Fruit fly (Drosophila melanogaster) whole organism, embryonic: ENCODE measurements around the gene Dlc90F.

ENCODE experiments used
- Asciz ChIP-seq: fragments of 200-800 bp; sonication (Bioruptor generic); optimal IDR thresholded peaks from 2 replicates; lab custom pipeline; 2017; ENCODE audit warnings: missing biosample characterization, mild to moderate bottlenecking, missing genetic modification characterization, missing genetic modification reagents
- CG10959 ChIP-seq: fragments of 200-800 bp; sonication (Bioruptor generic); IDR thresholded peaks from 2 replicates; pipeline ENCODE4 v1.3.6; 2022; ENCODE audit warnings: missing biosample characterization, missing genetic modification characterization
- CG10979 ChIP-seq: fragments of 200-800 bp; sonication (Bioruptor generic); optimal IDR thresholded peaks from 2 replicates; lab custom pipeline; 2018; ENCODE audit warnings: missing biosample characterization, mild to moderate bottlenecking, missing genetic modification characterization, moderate library complexity
- CG11504 ChIP-seq: fragments of 200-800 bp; sonication (Bioruptor generic); optimal IDR thresholded peaks from 3 replicates; lab custom pipeline; 2019; ENCODE audit warnings: missing biosample characterization, mild to moderate bottlenecking, missing genetic modification characterization, moderate library complexity
- CG11695 ChIP-seq: fragments of 200-800 bp; sonication (Bioruptor generic); IDR thresholded peaks from 3 replicates; pipeline ENCODE4 v1.3.6; 2022; ENCODE audit warnings: missing biosample characterization, missing genetic modification characterization
- CG12769 ChIP-seq: fragments of 200-800 bp; sonication (Bioruptor generic); optimal IDR thresholded peaks from 2 replicates; lab custom pipeline; 2019; ENCODE audit warnings: missing biosample characterization, mild to moderate bottlenecking, missing genetic modification characterization, moderate library complexity
- CG13624 ChIP-seq: fragments of 200-800 bp; sonication (Bioruptor generic); optimal IDR thresholded peaks from 2 replicates; lab custom pipeline; 2016; ENCODE audit warnings: missing biosample characterization, missing genetic modification characterization
- CG14014 ChIP-seq: fragments of 200-800 bp; sonication (Bioruptor generic); IDR thresholded peaks from 2 replicates; pipeline ENCODE4 v1.3.6; 2022; ENCODE audit warnings: missing biosample characterization, missing genetic modification characterization
- CG14710 ChIP-seq: fragments of 200-800 bp; sonication (Bioruptor generic); optimal IDR thresholded peaks from 3 replicates; lab custom pipeline; 2019; ENCODE audit warnings: missing biosample characterization, mild to moderate bottlenecking, missing genetic modification characterization, moderate library complexity
- CG15269 ChIP-seq: fragments of 200-800 bp; sonication (Bioruptor generic); optimal IDR thresholded peaks from 2 replicates; lab custom pipeline; 2018; ENCODE audit warnings: missing biosample characterization, mild to moderate bottlenecking, missing genetic modification characterization, moderate library complexity
- CG17385 ChIP-seq: fragments of 200-800 bp; sonication (Bioruptor generic); optimal IDR thresholded peaks from 3 replicates; lab custom pipeline; 2018; ENCODE audit warnings: missing biosample characterization, mild to moderate bottlenecking, missing genetic modification characterization
- CG31388 ChIP-seq: fragments of 200-800 bp; sonication (Bioruptor generic); optimal IDR thresholded peaks from 2 replicates; lab custom pipeline; 2016; ENCODE audit warnings: missing biosample characterization, missing genetic modification characterization
- CG32532 ChIP-seq: fragments of 200-800 bp; sonication (Bioruptor generic); IDR thresholded peaks from 2 replicates; pipeline ENCODE4 v1.3.6; 2022; ENCODE audit warnings: missing biosample characterization, missing genetic modification characterization
- CG34376 ChIP-seq: fragments of 200-800 bp; sonication (Bioruptor generic); optimal IDR thresholded peaks from 2 replicates; lab custom pipeline; 2018; ENCODE audit warnings: missing biosample characterization, mild to moderate bottlenecking, missing genetic modification characterization
- CG34422 ChIP-seq: fragments of 200-800 bp; sonication (Bioruptor generic); IDR thresholded peaks from 3 replicates; pipeline ENCODE4 v1.3.6; 2022; ENCODE audit warnings: missing biosample characterization, missing genetic modification characterization
- CG3726 ChIP-seq: fragments of 200-800 bp; sonication (Bioruptor generic); IDR thresholded peaks from 3 replicates; pipeline ENCODE4, ENCODE4 v1.3.6; 2022; ENCODE audit warnings: missing biosample characterization, missing genetic modification characterization
- CG4282 ChIP-seq: fragments of 200-800 bp; sonication (Bioruptor generic); optimal IDR thresholded peaks from 2 replicates; lab custom pipeline; 2016; ENCODE audit warnings: missing biosample characterization, missing genetic modification characterization
- CG4617 ChIP-seq: fragments of 200-800 bp; sonication (Bioruptor generic); optimal IDR thresholded peaks from 3 replicates; lab custom pipeline; 2016; ENCODE audit warnings: missing biosample characterization, missing genetic modification characterization, borderline replicate concordance
- CG7372 ChIP-seq: fragments of 200-800 bp; sonication (Bioruptor generic); IDR thresholded peaks from 2 replicates; pipeline ENCODE4 v1.3.6; 2022; ENCODE audit warnings: missing biosample characterization, missing genetic modification characterization
- CG7928 ChIP-seq: fragments of 200-800 bp; sonication (Bioruptor generic); optimal IDR thresholded peaks from 2 replicates; lab custom pipeline; 2017; ENCODE audit warnings: missing biosample characterization, mild to moderate bottlenecking, missing genetic modification characterization
- CG8290 ChIP-seq, 3 experiments: fragments of 200-800 bp; sonication (Bioruptor generic); optimal IDR thresholded peaks; 2 replicates each; lab custom pipeline; 2016 to 2019; ENCODE audit warnings: missing biosample characterization in 3 of 3, missing genetic modification characterization in 3 of 3, mild to moderate bottlenecking in 2 of 3, moderate library complexity in 1 of 3
- CG9797 ChIP-seq: fragments of 200-800 bp; sonication (Bioruptor generic); optimal IDR thresholded peaks from 3 replicates; lab custom pipeline; 2018; ENCODE audit warnings: missing biosample characterization, mild to moderate bottlenecking, missing genetic modification characterization
- CHES-1-like ChIP-seq: fragments of 200-800 bp; sonication (Bioruptor generic); optimal IDR thresholded peaks from 2 replicates; lab custom pipeline; 2016; ENCODE audit warnings: missing biosample characterization, missing genetic modification characterization
- Dll ChIP-seq: fragments of 200-800 bp; sonication (Bioruptor generic); IDR thresholded peaks from 4 replicates; pipeline ENCODE4 v1.3.6; 2022; ENCODE audit warnings: missing biosample characterization, missing genetic modification characterization; ENCODE audit not compliant: partially characterized antibody
- Drgx ChIP-seq: fragments of 200-800 bp; sonication (Bioruptor generic); IDR thresholded peaks from 2 replicates; pipeline ENCODE4 v1.3.6; 2022; ENCODE audit warnings: missing biosample characterization, missing genetic modification characterization
- Ets97D ChIP-seq: fragments of 200-800 bp; sonication (Bioruptor generic); optimal IDR thresholded peaks from 3 replicates; lab custom pipeline; 2016; ENCODE audit warnings: missing biosample characterization, missing genetic modification characterization
- GATAe ChIP-seq: fragments of 200-800 bp; sonication (Bioruptor generic); conservative IDR thresholded peaks from 2 replicates; pipeline ENCODE4 v1.3.6; 2022; ENCODE audit warnings: missing biosample characterization, missing genetic modification characterization
- HLH4C ChIP-seq: fragments of 200-800 bp; sonication (Bioruptor generic); IDR thresholded peaks from 3 replicates; pipeline ENCODE4 v1.3.6; 2022; ENCODE audit warnings: missing biosample characterization, missing genetic modification characterization; ENCODE audit not compliant: partially characterized antibody
- Hr78 ChIP-seq, 2 experiments: fragments of 200-800 bp in 1 of 2; fragments of >200 bp in 1 of 2; sonication (Bioruptor generic) in 1 of 2; optimal IDR thresholded peaks; 2 replicates each; lab custom pipeline; 2017 to 2019; ENCODE audit warnings: missing biosample characterization in 2 of 2, missing genetic modification characterization in 2 of 2, mild to moderate bottlenecking in 1 of 2, moderate library complexity in 1 of 2
- NFAT ChIP-seq: fragments of 200-800 bp; sonication (Bioruptor generic); IDR thresholded peaks from 2 replicates; pipeline ENCODE4 v1.3.6; 2022; ENCODE audit warnings: missing biosample characterization, missing genetic modification characterization
- Usf ChIP-seq: fragments of 200-800 bp; sonication (Bioruptor generic); optimal IDR thresholded peaks from 2 replicates; lab custom pipeline; 2017; ENCODE audit warnings: missing genotype, missing biosample characterization, missing genetic modification characterization
- Vsx1 ChIP-seq: fragments of 200-800 bp; sonication (Bioruptor generic); optimal IDR thresholded peaks from 2 replicates; lab custom pipeline; 2017; ENCODE audit warnings: missing biosample characterization, mild to moderate bottlenecking, missing genetic modification characterization, missing genetic modification reagents
- ato ChIP-seq: fragments of 200-800 bp; sonication (Bioruptor generic); IDR thresholded peaks from 2 replicates; pipeline ENCODE4 v1.3.6; 2022; ENCODE audit warnings: missing biosample characterization, missing genetic modification characterization; ENCODE audit not compliant: partially characterized antibody
- bab2 ChIP-seq: fragments of 200-800 bp; sonication (Bioruptor generic); optimal IDR thresholded peaks from 2 replicates; lab custom pipeline; 2016; ENCODE audit warnings: missing biosample characterization, missing genetic modification characterization
- cas ChIP-seq: fragments of 200-800 bp; sonication (Bioruptor generic); IDR thresholded peaks from 2 replicates; pipeline ENCODE4 v1.3.6; 2022; ENCODE audit warnings: missing biosample characterization, missing genetic modification characterization
- cato ChIP-seq: fragments of 200-800 bp; sonication (Bioruptor generic); optimal IDR thresholded peaks from 2 replicates; lab custom pipeline; 2016; ENCODE audit warnings: missing biosample characterization, missing genetic modification characterization, borderline replicate concordance
- chif ChIP-seq, 2 experiments: fragments of 200-800 bp; sonication (Bioruptor generic); optimal IDR thresholded peaks; 3 replicates each; lab custom pipeline; 2016; ENCODE audit warnings: missing biosample characterization in 2 of 2, missing genetic modification characterization in 2 of 2
- gcm2 ChIP-seq: fragments of 200-800 bp; sonication (Bioruptor generic); optimal IDR thresholded peaks from 2 replicates; lab custom pipeline; 2016; ENCODE audit warnings: missing biosample characterization, missing genetic modification characterization
- kni ChIP-seq: fragments of 200-800 bp; sonication (Bioruptor generic); optimal IDR thresholded peaks from 3 replicates; lab custom pipeline; 2017; ENCODE audit warnings: mild to moderate bottlenecking, missing biosample characterization, missing genetic modification reagents, missing genetic modification characterization
- lov ChIP-seq, 2 experiments: fragments of 200-800 bp in 1 of 2; fragments of >200 bp in 1 of 2; sonication (Bioruptor generic) in 1 of 2; IDR thresholded peaks in 1 of 2; optimal IDR thresholded peaks in 1 of 2; 2 replicates in 1 of 2; 3 replicates in 1 of 2; pipeline versions ENCODE4 v1.3.6 to Lab custom; 2017 to 2022; ENCODE audit warnings: missing biosample characterization in 1 of 2, missing genetic modification characterization in 1 of 2
- luna ChIP-seq: fragments of 200-800 bp; sonication (Bioruptor generic); optimal IDR thresholded peaks from 2 replicates; lab custom pipeline; 2016; ENCODE audit warnings: missing biosample characterization, missing genetic modification characterization
- mam ChIP-seq: fragments of 200-800 bp; sonication (Bioruptor generic); optimal IDR thresholded peaks from 3 replicates; lab custom pipeline; 2016; ENCODE audit warnings: missing biosample characterization, missing genetic modification characterization
- oc ChIP-seq: fragments of 200-800 bp; sonication (Bioruptor generic); optimal IDR thresholded peaks from 2 replicates; lab custom pipeline; 2018; ENCODE audit warnings: missing biosample characterization, mild to moderate bottlenecking, missing genetic modification characterization, moderate library complexity
- otp ChIP-seq: fragments of 200-800 bp; sonication (Bioruptor generic); IDR thresholded peaks from 3 replicates; pipeline ENCODE4, ENCODE4 v1.3.6; 2022; ENCODE audit warnings: missing biosample characterization, missing genetic modification characterization
- peb ChIP-seq: fragments of 200-800 bp; sonication (Bioruptor generic); IDR thresholded peaks from 2 replicates; pipeline ENCODE4 v1.3.6; 2022; ENCODE audit warnings: missing biosample characterization, missing genetic modification characterization
- sima ChIP-seq: fragments of 200-800 bp; sonication (Bioruptor generic); optimal IDR thresholded peaks from 2 replicates; lab custom pipeline; 2016; ENCODE audit warnings: missing biosample characterization, missing genetic modification characterization
- trh ChIP-seq: fragments of 200-800 bp; sonication (Bioruptor generic); optimal IDR thresholded peaks from 2 replicates; lab custom pipeline; 2016; ENCODE audit warnings: missing biosample characterization, missing genetic modification characterization
- wdn ChIP-seq: fragments of 200-800 bp; sonication (Bioruptor generic); IDR thresholded peaks from 2 replicates; pipeline ENCODE4 v1.3.6; 2022; ENCODE audit warnings: missing biosample characterization, missing genetic modification characterization

Gene Dlc90F

dm6 chr3R:18310766-18311367 is 11.8 kb downstream of the Dlc90F start (continued):
- TF ChIP-seq CG17385 (GFP tag; lab: Kevin White, UChicago) (peak; percentile 27), CG8290 (GFP tag; optimal IDR thresholded peaks at IDR 0.05; lab: Kevin White, UChicago) (no peak), CG8290 (tag; optimal IDR thresholded peaks at IDR 0.05; lab: Kevin White, UChicago) (peak in 1 of 2 experiments; percentile 6), CHES-1-like (GFP tag; lab: Kevin White, UChicago) (no peak), CG12769 (tag; lab: Kevin White, UChicago) (peak; percentile 95), otp (GFP tag; lab: Robert Waterston, UW) (0 out of 3 replicates have a peak, but pooled peaks have one; percentile 41), GATAe (GFP tag; lab: Robert Waterston, UW) (no peak), Drgx (0 out of 2 replicates have a peak, but pooled peaks have one; percentile 14), CG4282 (no peak), oc (tag; lab: Kevin White, UChicago) (no peak), CG14014 (GFP tag; lab: Robert Waterston, UW) (no peak), CG31388 (no peak), CG9797 (GFP tag; lab: Kevin White, UChicago) (no peak), luna (GFP tag; lab: Kevin White, UChicago) (no peak), trh (GFP tag; lab: Kevin White, UChicago) (no peak), cas (GFP tag; lab: Robert Waterston, UW) (no peak), CG11504 (tag; lab: Kevin White, UChicago) (no peak), CG32532 (0 out of 2 replicates have a peak, but pooled peaks have one; percentile 15), CG34376 (GFP tag; lab: Kevin White, UChicago) (no peak), cato (no peak), kni (GFP tag; lab: Kevin White, UChicago) (peak; percentile 53), lov (optimal IDR thresholded peaks at IDR 0.05; lab: Kevin White, UChicago) (no peak), lov (GFP tag; IDR thresholded peaks at IDR 0.05; lab: Robert Waterston, UW) (0 out of 3 replicates have a peak, but pooled peaks have one; percentile 46), wdn (GFP tag; lab: Robert Waterston, UW) (no peak), NFAT (GFP tag; lab: Robert Waterston, UW) (peak; percentile 35; the same call in 1 of the 2 replicates), CG10959 (GFP tag; lab: Robert Waterston, UW) (no peak), Ets97D (GFP tag; lab: Kevin White, UChicago) (no peak), ato (no peak), CG10979 (tag; lab: Kevin White, UChicago) (no peak), Vsx1 (GFP tag; lab: Kevin White, UChicago) (no peak), CG3726 (GFP tag; lab: Robert Waterston, UW) (no peak), Asciz (GFP tag; lab: Kevin White, UChicago) (no peak), sima (GFP tag; lab: Kevin White, UChicago) (no peak), mam (GFP tag; lab: Kevin White, UChicago) (no peak)
- TF ChIP-seq, all 482 proteins: peak for 69

dm6 chr3R:18311368-18311919 is 12.4 kb downstream of the Dlc90F start:
- TF ChIP-seq CG7372 (GFP tag; lab: Robert Waterston, UW), result no peak
- TF ChIP-seq bab2 (GFP tag; lab: Kevin White, UChicago), result peak; percentile 33
- TF ChIP-seq Usf (GFP tag; lab: Kevin White, UChicago), result no peak
- no peak for TF ChIP-seq CG7928 (GFP tag; lab: Kevin White, UChicago)
- no peak for TF ChIP-seq CG13624 (GFP tag; lab: Kevin White, UChicago)
- TF ChIP-seq CG15269 (tag; lab: Kevin White, UChicago), result peak; percentile 67
- TF ChIP-seq CG11695 (GFP tag; lab: Robert Waterston, UW), result peak; percentile 44; the same call in 1 of the 3 replicates
- TF ChIP-seq CG14710 (tag; lab: Kevin White, UChicago), result peak; percentile 62
- no peak for TF ChIP-seq peb (GFP tag; lab: Robert Waterston, UW)
- TF ChIP-seq kni (GFP tag; lab: Kevin White, UChicago), result peak; percentile 99
- no peak for TF ChIP-seq gcm2
- TF ChIP-seq Hr78 (GFP tag; optimal IDR thresholded peaks at IDR 0.05; lab: Kevin White, UChicago), result peak in 1 of 2 experiments; percentile 95
- TF ChIP-seq chif (GFP tag; optimal IDR thresholded peaks at IDR 0.05; lab: Kevin White, UChicago), result peak in 1 of 2 experiments; percentile 2
- peak; percentile 74; the same call in 1 of the 3 replicates for TF ChIP-seq CG34422
- no peak for TF ChIP-seq Dll (GFP tag; lab: Robert Waterston, UW)
- no peak for TF ChIP-seq HLH4C (GFP tag; lab: Robert Waterston, UW)
- no peak for TF ChIP-seq CG4617 (GFP tag; lab: Kevin White, UChicago)
